Worm (Caenorhabditis elegans) whole organism, early embryonic: ENCODE results near the gene Y57G11C.46.

Experiments used
- F13C5.2 ChIP-seq: sonication (generic microtip); optimal IDR thresholded peaks from 2 replicates; lab custom pipeline; 2017; ENCODE audit warnings: mild to moderate bottlenecking, missing genetic modification characterization, inconsistent platforms, missing compliant biosample characterization
- ama-1 ChIP-seq: fragments of 150-350 bp; optimal IDR thresholded peaks from 2 replicates; lab custom pipeline; 2014
- flt-1 ChIP-seq: fragments of 200-800 bp; sonication (Bioruptor generic); IDR thresholded peaks from 2 replicates; pipeline ENCODE4 v1.3.6; 2022; ENCODE audit warnings: missing genetic modification characterization, missing compliant biosample characterization
- hmbx-1 ChIP-seq: sonication (generic microtip); optimal IDR thresholded peaks from 2 replicates; lab custom pipeline; 2016; ENCODE audit warnings: mild to moderate bottlenecking, missing genetic modification characterization, missing compliant biosample characterization
- hmg-4 ChIP-seq: fragments of 200-800 bp; sonication (Bioruptor generic); optimal IDR thresholded peaks from 2 replicates; lab custom pipeline; 2018; ENCODE audit warnings: mild to moderate bottlenecking, missing genetic modification characterization, missing compliant biosample characterization
- pes-1 ChIP-seq: fragments of 200-800 bp; sonication (Bioruptor generic); IDR thresholded peaks from 2 replicates; pipeline ENCODE4 v1.3.6; 2022; ENCODE audit warnings: missing genetic modification reagents, missing genetic modification characterization, missing compliant biosample characterization
- sea-1 ChIP-seq: fragments of 200-800 bp; sonication (Bioruptor generic); conservative IDR thresholded peaks from 2 replicates; pipeline ENCODE4 v1.3.6; 2022; ENCODE audit warnings: missing genetic modification characterization, missing compliant biosample characterization
- tbx-11 ChIP-seq: fragments of 200-800 bp; sonication (Bioruptor generic); IDR thresholded peaks from 2 replicates; pipeline ENCODE4 v1.3.6; 2022; ENCODE audit warnings: missing genetic modification characterization, missing compliant biosample characterization

ce11 chrIV:14863772-14864171 is 47.6 kb upstream of the Y57G11C.46 start:
- TF ChIP-seq F13C5.2: no peak
- no peak for TF ChIP-seq ama-1 (lab: Kevin White, UChicago)
- TF ChIP-seq pes-1 (GFP tag; lab: Robert Waterston, UW): no peak
- no peak for TF ChIP-seq tbx-11 (GFP tag; lab: Robert Waterston, UW)
- TF ChIP-seq flt-1 (GFP tag; lab: Robert Waterston, UW): no peak
- no peak for TF ChIP-seq hmbx-1 (tag; lab: Kevin White, UChicago)
- TF ChIP-seq sea-1 (GFP tag; lab: Robert Waterston, UW): no peak
- no peak for TF ChIP-seq hmg-4 (GFP tag; lab: Kevin White, UChicago)
